Worm (Caenorhabditis elegans) whole organism, L2 larva: ENCODE measurements around the gene H40L08.7.

Experiments
- ceh-16 ChIP-seq: fragments of 150-350 bp; optimal IDR thresholded peaks from 2 replicates; lab custom pipeline; 2014; ENCODE audit warnings: missing biosample characterization, missing genetic modification characterization
- lin-13 ChIP-seq: fragments of 150-350 bp; optimal IDR thresholded peaks from 2 replicates; lab custom pipeline; 2014; ENCODE audit warnings: missing biosample characterization, missing genetic modification reagents, missing genetic modification characterization
- mdl-1 ChIP-seq, 2 experiments: fragments of 150-350 bp in 1 of 2; sonication (generic microtip) in 1 of 2; optimal IDR thresholded peaks; 2 replicates each; lab custom pipeline; 2017; ENCODE audit warnings: missing biosample characterization in 2 of 2, missing genetic modification characterization in 2 of 2
- nhr-237 ChIP-seq: fragments of 150-350 bp; optimal IDR thresholded peaks from 2 replicates; lab custom pipeline; 2014; ENCODE audit warnings: missing biosample characterization, missing genetic modification characterization
- ztf-11 ChIP-seq: sonication (generic microtip); optimal IDR thresholded peaks from 2 replicates; lab custom pipeline; 2017; ENCODE audit warnings: missing biosample characterization, missing genetic modification characterization

ce11 chrX:15045401-15045800 is 32.1 kb downstream of the H40L08.7 start:
- TF ChIP-seq ceh-16 (tag; lab: Kevin White, UChicago) (no peak), lin-13 (no peak), nhr-237 (tag; lab: Kevin White, UChicago) (no peak), ztf-11 (no peak), mdl-1 (tag; optimal IDR thresholded peaks at IDR 0.05; lab: Kevin White, UChicago) (no peak)
